Worm (Caenorhabditis elegans): ENCODE data around the gene oac-10.

The oac-10 gene

ce11 chrII:3896920-3897319 is 27.2 kb downstream of the oac-10 start (continued):
- TF ChIP-seq nhr-102 (tag; optimal IDR thresholded peaks at IDR 0.05) (no peak), nhr-41 (GFP tag; IDR thresholded peaks at IDR 0.05) (no peak), zip-11 (GFP tag; IDR thresholded peaks at IDR 0.05) (no peak), fkh-10 (GFP tag; optimal IDR thresholded peaks at IDR 0.05) (no peak), nhr-77 (tag; optimal IDR thresholded peaks at IDR 0.05) (no peak), ceh-82 (tag; optimal IDR thresholded peaks at IDR 0.05) (no peak), hlh-11 (tag; optimal IDR thresholded peaks at IDR 0.05) (peak; percentile 67), nhr-11 (tag; optimal IDR thresholded peaks at IDR 0.05) (no peak), arid-1 (GFP tag; conservative IDR thresholded peaks at IDR 0.05) (no peak), nhr-28 (tag; optimal IDR thresholded peaks at IDR 0.05) (peak; percentile 42), mdl-1 (tag; optimal IDR thresholded peaks at IDR 0.05) (peak in 1 of 2 experiments; percentile 77)

- TF ChIP-seq zfp-2 (tag; optimal IDR thresholded peaks at IDR 0.05) (no peak), lin-13 (GFP tag; optimal IDR thresholded peaks at IDR 0.05) (peak; percentile 39), nhr-11 (tag; optimal IDR thresholded peaks at IDR 0.05) (peak; percentile 28), duxl-1 (tag; optimal IDR thresholded peaks at IDR 0.05; ENCODE audit: poor library complexity) (no peak), snpc-1.2 (GFP tag; IDR thresholded peaks at IDR 0.05) (no peak), sdz-12 (GFP tag; optimal IDR thresholded peaks at IDR 0.05) (no peak), pqm-1 (tag; optimal IDR thresholded peaks at IDR 0.05) (no peak), aha-1 (tag) (peak; percentile 98), zfp-3 (GFP tag; conservative IDR thresholded peaks at IDR 0.05) (no peak), ztf-7 (tag; optimal IDR thresholded peaks at IDR 0.05) (no peak), spr-3 (GFP tag; optimal IDR thresholded peaks at IDR 0.05) (no peak), skn-1 (tag; optimal IDR thresholded peaks at IDR 0.05) (no peak), daf-12 (tag; optimal IDR thresholded peaks at IDR 0.05) (no peak), F37D6.2 (tag; optimal IDR thresholded peaks at IDR 0.05) (peak; percentile 33), jun-1 (tag; optimal IDR thresholded peaks at IDR 0.05) (no peak), vab-7 (GFP tag; IDR thresholded peaks at IDR 0.05) (no peak), nhr-77 (tag; optimal IDR thresholded peaks at IDR 0.05) (no peak), dmd-6 (GFP tag; IDR thresholded peaks at IDR 0.05) (peak; percentile 60), aly-2 (tag; optimal IDR thresholded peaks at IDR 0.05) (no peak), Y5F2A.4 (GFP tag; optimal IDR thresholded peaks at IDR 0.05) (no peak), mes-2 (tag; optimal IDR thresholded peaks at IDR 0.05; ENCODE audit: poor library complexity, severe bottlenecking) (peak; percentile 38), daf-16 (GFP tag; optimal IDR thresholded peaks at IDR 0.05) (peak in 1 of 2 experiments; percentile 1), daf-16 (tag; optimal IDR thresholded peaks at IDR 0.05) (no peak), mep-1 (tag; optimal IDR thresholded peaks at IDR 0.05) (no peak), zip-11 (GFP tag; IDR thresholded peaks at IDR 0.05) (no peak), lir-3 (tag; optimal IDR thresholded peaks at IDR 0.05) (no peak), gei-8 (GFP tag; optimal IDR thresholded peaks at IDR 0.05) (no peak), mxl-2 (GFP tag; conservative IDR thresholded peaks at IDR 0.05) (no peak), mdl-1 (tag; optimal IDR thresholded peaks at IDR 0.05) (peak; percentile 6 to 77), T26A8.4 (GFP tag; IDR thresholded peaks at IDR 0.05) (no peak), madf-5 (GFP tag; IDR thresholded peaks at IDR 0.05) (no peak), F10B5.3 (tag; optimal IDR thresholded peaks at IDR 0.05) (no peak), tra-1 (GFP tag; IDR thresholded peaks at IDR 0.05) (no peak), hif-1 (tag; optimal IDR thresholded peaks at IDR 0.05) (peak in 1 of 2 experiments; percentile 24), Y48G9A.11 (GFP tag; IDR thresholded peaks at IDR 0.05) (no peak), lim-7 (GFP tag; IDR thresholded peaks at IDR 0.05) (no peak), unc-62 (GFP tag; optimal IDR thresholded peaks at IDR 0.05 in 1 of 2) (peak in 1 of 2 experiments; percentile 78), unc-62 (tag; optimal IDR thresholded peaks at IDR 0.05) (no peak), F44E2.7 (GFP tag; IDR thresholded peaks at IDR 0.05) (no peak), unc-39 (tag; optimal IDR thresholded peaks at IDR 0.05) (no peak), rbr-2 (tag; optimal IDR thresholded peaks at IDR 0.05) (no peak), cey-2 (tag; optimal IDR thresholded peaks at IDR 0.05; ENCODE audit: borderline replicate concordance, insufficient read depth) (no peak)
These were observed 28.2 kb downstream of the oac-10 start, which contains the start of gene F53C3.6 for ce11 chrII:3897758-3898494. F53C3.6 (plus strand) TSS chrII:3898142.
